Fruit fly (Drosophila melanogaster) whole organism, embryonic: ENCODE data around the gene sphe.

Experiments used
- Atf3 ChIP-seq: fragments of 200-800 bp; sonication (Bioruptor generic); optimal IDR thresholded peaks from 3 replicates; lab custom pipeline; 2016; ENCODE audit warnings: missing biosample characterization, missing genetic modification characterization
- Blimp-1 ChIP-seq: fragments of 200-800 bp; sonication (Bioruptor generic); optimal IDR thresholded peaks from 3 replicates; lab custom pipeline; 2018; ENCODE audit warnings: missing biosample characterization, missing genetic modification characterization, mild to moderate bottlenecking, moderate library complexity, missing genetic modification reagents
- CG11696 ChIP-seq: fragments of 200-800 bp; sonication (Bioruptor generic); IDR thresholded peaks from 2 replicates; pipeline ENCODE4 v1.3.6; 2022; ENCODE audit warnings: missing biosample characterization, missing genetic modification characterization
- CG12155 ChIP-seq: fragments of 200-800 bp; sonication (Bioruptor generic); optimal IDR thresholded peaks from 3 replicates; lab custom pipeline; 2016; ENCODE audit warnings: missing biosample characterization, missing genetic modification characterization
- CG13775 ChIP-seq: fragments of 200-800 bp; sonication (Bioruptor generic); optimal IDR thresholded peaks from 3 replicates; lab custom pipeline; 2017; ENCODE audit warnings: missing biosample characterization, mild to moderate bottlenecking, missing genetic modification characterization
- CG15011 ChIP-seq: fragments of 200-800 bp; sonication (Bioruptor generic); optimal IDR thresholded peaks from 3 replicates; lab custom pipeline; 2018; ENCODE audit warnings: missing biosample characterization, mild to moderate bottlenecking, missing genetic modification characterization
- CG15269 ChIP-seq: fragments of 200-800 bp; sonication (Bioruptor generic); optimal IDR thresholded peaks from 2 replicates; lab custom pipeline; 2018; ENCODE audit warnings: missing biosample characterization, mild to moderate bottlenecking, missing genetic modification characterization, moderate library complexity
- CG16779 ChIP-seq: fragments of 200-800 bp; sonication (Bioruptor generic); IDR thresholded peaks from 2 replicates; pipeline ENCODE4 v1.3.6; 2022; ENCODE audit warnings: missing biosample characterization, missing genetic modification characterization
- CG17829 ChIP-seq: fragments of 200-800 bp; optimal IDR thresholded peaks from 2 replicates; lab custom pipeline; 2019; ENCODE audit warnings: missing biosample characterization, mild to moderate bottlenecking, missing genetic modification characterization, moderate library complexity
- CG1792 ChIP-seq: fragments of 200-800 bp; sonication (Bioruptor generic); optimal IDR thresholded peaks from 2 replicates; lab custom pipeline; 2016; ENCODE audit warnings: missing biosample characterization, missing genetic modification characterization
- CG1832 ChIP-seq: fragments of 200-800 bp; sonication (Bioruptor generic); optimal IDR thresholded peaks from 2 replicates; lab custom pipeline; 2017; ENCODE audit warnings: missing biosample characterization, mild to moderate bottlenecking, missing genetic modification characterization, inconsistent platforms
- CG2129 ChIP-seq: fragments of 200-800 bp; sonication (Bioruptor generic); IDR thresholded peaks from 2 replicates; pipeline ENCODE4 v1.3.6; 2022; ENCODE audit warnings: missing biosample characterization, missing genetic modification characterization; ENCODE audit not compliant: partially characterized antibody
- CG30403 ChIP-seq: fragments of 200-800 bp; sonication (Bioruptor generic); optimal IDR thresholded peaks from 3 replicates; lab custom pipeline; 2016; ENCODE audit warnings: missing biosample characterization, missing genetic modification characterization
- CG31224 ChIP-seq: fragments of 200-800 bp; sonication (Bioruptor generic); IDR thresholded peaks from 2 replicates; pipeline ENCODE4 v1.3.6; 2022; ENCODE audit warnings: missing biosample characterization, missing genetic modification characterization
- CG31365 ChIP-seq: fragments of 200-800 bp; sonication (Bioruptor generic); optimal IDR thresholded peaks from 2 replicates; lab custom pipeline; 2018; ENCODE audit warnings: missing biosample characterization, mild to moderate bottlenecking, missing genetic modification characterization
- CG31388 ChIP-seq: fragments of 200-800 bp; sonication (Bioruptor generic); optimal IDR thresholded peaks from 2 replicates; lab custom pipeline; 2016; ENCODE audit warnings: missing biosample characterization, missing genetic modification characterization
- CG4424 ChIP-seq: fragments of 200-800 bp; sonication (Bioruptor generic); optimal IDR thresholded peaks from 3 replicates; lab custom pipeline; 2016; ENCODE audit warnings: missing biosample characterization, missing genetic modification characterization
- CG6272 ChIP-seq: fragments of 200-800 bp; sonication (Bioruptor generic); IDR thresholded peaks from 2 replicates; pipeline ENCODE4 v1.3.6; 2022; ENCODE audit warnings: missing biosample characterization, missing genetic modification characterization
- CG6683 ChIP-seq: fragments of 200-800 bp; sonication (Bioruptor generic); optimal IDR thresholded peaks from 2 replicates; lab custom pipeline; 2017; ENCODE audit warnings: missing biosample characterization, mild to moderate bottlenecking, missing genetic modification characterization, missing genetic modification reagents
- CG6689 ChIP-seq: fragments of 200-800 bp; sonication (Bioruptor generic); IDR thresholded peaks from 2 replicates; pipeline ENCODE4 v1.3.6; 2022; ENCODE audit warnings: missing biosample characterization, missing genetic modification characterization
- CG6765 ChIP-seq: fragments of 200-800 bp; sonication (Bioruptor generic); optimal IDR thresholded peaks from 3 replicates; lab custom pipeline; 2017; ENCODE audit warnings: missing biosample characterization, mild to moderate bottlenecking, missing genetic modification characterization
- CG7556 ChIP-seq: fragments of 200-800 bp; sonication (Bioruptor generic); optimal IDR thresholded peaks from 2 replicates; lab custom pipeline; 2017; ENCODE audit warnings: missing biosample characterization, mild to moderate bottlenecking, missing genetic modification characterization
- CG8281 ChIP-seq: fragments of 200-800 bp; sonication (Bioruptor generic); optimal IDR thresholded peaks from 2 replicates; lab custom pipeline; 2018; ENCODE audit warnings: missing biosample characterization, mild to moderate bottlenecking, missing genetic modification characterization, moderate library complexity
- CG9727 ChIP-seq: fragments of 200-800 bp; sonication (Bioruptor generic); optimal IDR thresholded peaks from 3 replicates; lab custom pipeline; 2017; ENCODE audit warnings: missing biosample characterization, mild to moderate bottlenecking, missing genetic modification characterization
- CoRest ChIP-seq: fragments of 200-800 bp; sonication (Bioruptor generic); optimal IDR thresholded peaks from 3 replicates; lab custom pipeline; 2018; ENCODE audit warnings: missing biosample characterization, mild to moderate bottlenecking, missing genetic modification characterization, moderate library complexity
- D19A ChIP-seq: fragments of 200-800 bp; optimal IDR thresholded peaks from 3 replicates; lab custom pipeline; 2019; ENCODE audit warnings: missing biosample characterization, mild to moderate bottlenecking, missing genetic modification characterization, moderate library complexity
- E2f1 ChIP-seq: fragments of 200-800 bp; sonication (Bioruptor generic); IDR thresholded peaks from 2 replicates; pipeline ENCODE4 v1.3.6; 2022; ENCODE audit warnings: missing biosample characterization, missing genetic modification characterization
- Hand ChIP-seq: fragments of 200-800 bp; sonication (Bioruptor generic); optimal IDR thresholded peaks from 2 replicates; lab custom pipeline; 2017; ENCODE audit warnings: mild to moderate bottlenecking, missing biosample characterization, missing genetic modification reagents, missing genetic modification characterization
- Hr78 ChIP-seq, 2 experiments: fragments of 200-800 bp in 1 of 2; fragments of >200 bp in 1 of 2; sonication (Bioruptor generic) in 1 of 2; optimal IDR thresholded peaks; 2 replicates each; lab custom pipeline; 2017 to 2019; ENCODE audit warnings: missing biosample characterization in 2 of 2, missing genetic modification characterization in 2 of 2, mild to moderate bottlenecking in 1 of 2, moderate library complexity in 1 of 2
- MTF-1 ChIP-seq: fragments of 200-800 bp; sonication (Bioruptor generic); optimal IDR thresholded peaks from 2 replicates; lab custom pipeline; 2018; ENCODE audit warnings: missing biosample characterization, mild to moderate bottlenecking, missing genetic modification characterization, borderline replicate concordance
- NFAT ChIP-seq: fragments of 200-800 bp; sonication (Bioruptor generic); IDR thresholded peaks from 2 replicates; pipeline ENCODE4 v1.3.6; 2022; ENCODE audit warnings: missing biosample characterization, missing genetic modification characterization
- Rfx ChIP-seq: fragments of 200-800 bp; sonication (Bioruptor generic); IDR thresholded peaks from 2 replicates; pipeline ENCODE4 v1.3.6; 2022; ENCODE audit warnings: missing biosample characterization, missing genetic modification characterization
- Taf1 ChIP-seq: fragments of 200-800 bp; sonication (Bioruptor generic); IDR thresholded peaks from 2 replicates; pipeline ENCODE4 v1.3.6; 2022; ENCODE audit warnings: missing biosample characterization, missing genetic modification characterization
- bcd ChIP-seq: fragments of 200-800 bp; sonication (Bioruptor generic); optimal IDR thresholded peaks from 2 replicates; lab custom pipeline; 2017; ENCODE audit warnings: missing biosample characterization, mild to moderate bottlenecking, missing genetic modification characterization
- bigmax ChIP-seq: fragments of 200-800 bp; sonication (Bioruptor generic); optimal IDR thresholded peaks from 2 replicates; lab custom pipeline; 2018; ENCODE audit warnings: missing biosample characterization, mild to moderate bottlenecking, missing genetic modification characterization
- ems ChIP-seq: fragments of 200-800 bp; sonication (Bioruptor generic); optimal IDR thresholded peaks from 3 replicates; lab custom pipeline; 2016; ENCODE audit warnings: missing biosample characterization, missing genetic modification characterization
- fd3F ChIP-seq: fragments of 200-800 bp; sonication (Bioruptor generic); optimal IDR thresholded peaks from 2 replicates; lab custom pipeline; 2018; ENCODE audit warnings: missing biosample characterization, mild to moderate bottlenecking, missing genetic modification characterization, moderate library complexity
- ftz-f1 ChIP-seq: fragments of 200-800 bp; sonication (Bioruptor generic); optimal IDR thresholded peaks from 2 replicates; lab custom pipeline; 2016; ENCODE audit warnings: missing biosample characterization, missing genetic modification characterization
- gce ChIP-seq: fragments of 200-800 bp; sonication (Bioruptor generic); IDR thresholded peaks from 3 replicates; pipeline ENCODE4 v1.3.6; 2022; ENCODE audit warnings: missing biosample characterization, missing genetic modification characterization
- grn ChIP-seq: fragments of 200-800 bp; sonication (Bioruptor generic); optimal IDR thresholded peaks from 3 replicates; lab custom pipeline; 2017; ENCODE audit warnings: missing biosample characterization, missing genetic modification characterization
- her ChIP-seq: fragments of 200-800 bp; sonication (Bioruptor generic); optimal IDR thresholded peaks from 2 replicates; lab custom pipeline; 2016; ENCODE audit warnings: missing biosample characterization, missing genetic modification characterization
- ind ChIP-seq: fragments of 200-800 bp; sonication (Bioruptor generic); optimal IDR thresholded peaks from 3 replicates; lab custom pipeline; 2016; ENCODE audit warnings: missing biosample characterization, missing genetic modification characterization
- insv ChIP-seq, 2 experiments: fragments of 200-800 bp; sonication (Bioruptor generic); optimal IDR thresholded peaks; 3 replicates each; lab custom pipeline; 2016 to 2018; ENCODE audit warnings: missing biosample characterization in 2 of 2, missing genetic modification characterization in 2 of 2
- kay ChIP-seq: fragments of 200-800 bp; sonication (Bioruptor generic); optimal IDR thresholded peaks from 2 replicates; lab custom pipeline; 2016; ENCODE audit warnings: missing biosample characterization, missing genetic modification characterization
- p53 ChIP-seq: fragments of 200-800 bp; sonication (Bioruptor generic); optimal IDR thresholded peaks from 2 replicates; lab custom pipeline; 2016; ENCODE audit warnings: missing biosample characterization, missing genetic modification characterization
- pan ChIP-seq, 4 experiments: fragments of >200 bp in 3 of 4; fragments of 200-800 bp in 1 of 4; sonication (Bioruptor generic) in 1 of 4; optimal IDR thresholded peaks in 3 of 4; IDR thresholded peaks in 1 of 4; 2 replicates each; pipeline versions ENCODE4 v1.3.6 to Lab custom; 2017 to 2022; ENCODE audit warnings: missing biosample characterization in 2 of 4, missing genetic modification characterization in 2 of 4, mixed read lengths in 1 of 4
- pfk ChIP-seq: fragments of 200-800 bp; sonication (Bioruptor generic); optimal IDR thresholded peaks from 2 replicates; lab custom pipeline; 2018; ENCODE audit warnings: missing biosample characterization, mild to moderate bottlenecking, missing genetic modification characterization, moderate library complexity
- repo ChIP-seq: fragments of 200-800 bp; sonication (Bioruptor generic); optimal IDR thresholded peaks from 2 replicates; lab custom pipeline; 2016; ENCODE audit warnings: missing biosample characterization, missing genetic modification characterization
- sens-2 ChIP-seq: fragments of 200-800 bp; sonication (Bioruptor generic); IDR thresholded peaks from 2 replicates; pipeline ENCODE4 v1.3.6; 2022; ENCODE audit warnings: missing biosample characterization, missing genetic modification characterization
- slbo ChIP-seq: fragments of 200-800 bp; sonication (Bioruptor generic); IDR thresholded peaks from 2 replicates; pipeline ENCODE4 v1.3.6; 2022; ENCODE audit warnings: missing biosample characterization, missing genetic modification characterization

Gene sphe

DNA sequence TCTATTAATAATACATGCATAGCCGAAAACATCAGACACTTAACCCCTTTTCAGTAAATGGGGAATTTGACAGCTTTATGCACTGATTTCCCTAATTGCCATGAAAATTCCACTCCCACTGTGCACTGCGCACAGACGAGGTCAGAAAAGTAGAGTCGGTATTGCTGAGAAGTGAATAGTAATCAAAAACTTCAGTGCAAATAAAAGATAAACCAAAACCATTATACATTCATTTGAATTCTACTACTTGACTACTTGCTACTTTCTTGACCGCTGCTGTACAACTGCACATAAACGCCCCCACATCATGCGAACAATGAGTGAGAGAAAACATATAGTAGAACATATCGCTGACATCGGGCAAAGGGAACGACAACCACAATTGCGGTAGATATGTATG, 10.3 kb downstream of the sphe start (continued):
- TF ChIP-seq gce: peak; percentile 92
- TF ChIP-seq CG15011: peak; percentile 55
- TF ChIP-seq Taf1 (GFP tag; lab: Robert Waterston, UW): 0 out of 2 replicates have a peak, but pooled peaks have one; percentile 33
- peak; percentile 75 for TF ChIP-seq MTF-1 (GFP tag; lab: Kevin White, UChicago)
- peak in 1 of 2 experiments; percentile 65 for TF ChIP-seq Hr78 (GFP tag; optimal IDR thresholded peaks at IDR 0.05; lab: Kevin White, UChicago)
- no peak for TF ChIP-seq insv (GFP tag; optimal IDR thresholded peaks at IDR 0.05; lab: Kevin White, UChicago)
- peak; percentile 80 for TF ChIP-seq D19A (tag; lab: Kevin White, UChicago)
- TF ChIP-seq NFAT (GFP tag; lab: Robert Waterston, UW): 0 out of 2 replicates have a peak, but pooled peaks have one; percentile 50
- TF ChIP-seq ind (GFP tag; lab: Kevin White, UChicago): peak; percentile 84
- peak; percentile 58 for TF ChIP-seq CG12155
- no peak for TF ChIP-seq bigmax
- peak; percentile 77 for TF ChIP-seq her
- TF ChIP-seq p53 (GFP tag; lab: Kevin White, UChicago): peak; percentile 31
- peak; percentile 25 for TF ChIP-seq CG6683
- TF ChIP-seq CG8281 (tag; lab: Kevin White, UChicago): peak; percentile 36
- peak; percentile 55 for TF ChIP-seq CG31224
- TF ChIP-seq CG16779 (GFP tag; lab: Robert Waterston, UW): peak; percentile 67; the same call in 1 of the 2 replicates
- peak; percentile 93 for TF ChIP-seq sens-2
- peak; percentile 9 for TF ChIP-seq grn (GFP tag; lab: Kevin White, UChicago)
- peak; percentile 87 for TF ChIP-seq ems (GFP tag; lab: Kevin White, UChicago)
- TF ChIP-seq pan (optimal IDR thresholded peaks at IDR 0.05; lab: Kevin White, UChicago): no peak
- TF ChIP-seq pan (GFP tag; optimal IDR thresholded peaks at IDR 0.05 in 1 of 2, IDR thresholded peaks at IDR 0.05 in 1 of 2): peak in 1 of 2 experiments; percentile 88
- no peak for TF ChIP-seq pfk (GFP tag; lab: Kevin White, UChicago)
- no peak for TF ChIP-seq Hand
- peak; percentile 72 for TF ChIP-seq CG13775 (GFP tag; lab: Kevin White, UChicago)
- peak; percentile 97 for TF ChIP-seq CG11696 (GFP tag; lab: Robert Waterston, UW)
- TF ChIP-seq kay: peak; percentile 67
- TF ChIP-seq CG6689 (GFP tag; lab: Robert Waterston, UW): peak; percentile 89
- TF ChIP-seq Rfx (GFP tag; lab: Robert Waterston, UW): peak; percentile 78
- TF ChIP-seq CG15269 (tag; lab: Kevin White, UChicago): peak; percentile 82
- TF ChIP-seq Atf3 (GFP tag; lab: Kevin White, UChicago): peak; percentile 82
- TF ChIP-seq CoRest (tag; lab: Kevin White, UChicago): peak; percentile 86
- TF ChIP-seq CG9727 (GFP tag; lab: Kevin White, UChicago): peak; percentile 75
- peak; percentile 82 for TF ChIP-seq slbo
- TF ChIP-seq CG1792 (GFP tag; lab: Kevin White, UChicago): peak; percentile 75
- peak; percentile 64 for TF ChIP-seq CG7556 (GFP tag; lab: Kevin White, UChicago)
- peak; percentile 87 for TF ChIP-seq E2f1 (GFP tag; lab: Robert Waterston, UW)
- TF ChIP-seq ftz-f1 (GFP tag; lab: Kevin White, UChicago): no peak
- peak; percentile 83 for TF ChIP-seq CG30403 (GFP tag; lab: Kevin White, UChicago)
- TF ChIP-seq CG31388 (GFP tag; lab: Kevin White, UChicago): peak; percentile 63
- peak; percentile 82 for TF ChIP-seq repo
- TF ChIP-seq bcd (GFP tag; lab: Kevin White, UChicago): peak; percentile 78
- TF ChIP-seq fd3F (GFP tag; lab: Kevin White, UChicago): peak; percentile 37
- peak; percentile 84 for TF ChIP-seq CG4424
- peak; percentile 82 for TF ChIP-seq Blimp-1 (GFP tag; lab: Kevin White, UChicago)
- TF ChIP-seq CG2129: no peak
- TF ChIP-seq CG17829 (tag; lab: Kevin White, UChicago): peak; percentile 86
- peak; percentile 64; the same call in 1 of the 2 replicates for TF ChIP-seq CG6272
- TF ChIP-seq CG6765 (GFP tag; lab: Kevin White, UChicago): no peak
- peak; percentile 61 for TF ChIP-seq CG31365 (tag; lab: Kevin White, UChicago)
- TF ChIP-seq CG1832 (GFP tag; lab: Kevin White, UChicago): no peak
